Worm (Caenorhabditis elegans) whole organism, L4 larva: ENCODE results near the gene C54D10.3.

Source experiments
- D1046.2 ChIP-seq: fragments of 200-800 bp; sonication (Bioruptor generic); IDR thresholded peaks from 2 replicates; pipeline ENCODE4 v1.3.6; 2022; ENCODE audit warnings: missing genetic modification characterization, missing compliant biosample characterization
- F37D6.2 ChIP-seq: sonication (generic microtip); optimal IDR thresholded peaks from 2 replicates; lab custom pipeline; 2016; ENCODE audit warnings: mild to moderate bottlenecking, missing genetic modification characterization, missing compliant biosample characterization
- F49E8.2 ChIP-seq: sonication (generic microtip); optimal IDR thresholded peaks from 2 replicates; lab custom pipeline; 2016; ENCODE audit warnings: missing compliant biosample characterization, mild to moderate bottlenecking, missing genetic modification characterization, borderline replicate concordance
- T20F7.1 ChIP-seq: fragments of 200-800 bp; sonication (Bioruptor generic); optimal IDR thresholded peaks from 2 replicates; lab custom pipeline; 2018; ENCODE audit warnings: mild to moderate bottlenecking, missing genetic modification characterization, missing compliant biosample characterization
- T26A8.4 ChIP-seq: fragments of 200-800 bp; sonication (Bioruptor generic); IDR thresholded peaks from 2 replicates; pipeline ENCODE4 v1.3.6; 2022; ENCODE audit warnings: missing genetic modification characterization, missing compliant biosample characterization
- Y105C5A.15 ChIP-seq: fragments of 200-800 bp; sonication (Bioruptor generic); IDR thresholded peaks from 2 replicates; pipeline ENCODE4 v1.3.6; 2022; ENCODE audit warnings: missing genetic modification characterization, missing compliant biosample characterization
- Y48G9A.11 ChIP-seq: fragments of 200-800 bp; sonication (Bioruptor generic); IDR thresholded peaks from 2 replicates; pipeline ENCODE4 v1.3.6; 2022; ENCODE audit warnings: missing genetic modification reagents, missing genetic modification characterization, missing compliant biosample characterization
- arid-1 ChIP-seq: fragments of 200-800 bp; sonication (Bioruptor generic); conservative IDR thresholded peaks from 2 replicates; pipeline ENCODE4 v1.3.6; 2022; ENCODE audit warnings: missing genetic modification reagents, missing genetic modification characterization, missing compliant biosample characterization
- attf-4 ChIP-seq: sonication (generic microtip); optimal IDR thresholded peaks from 3 replicates; lab custom pipeline; 2017; ENCODE audit warnings: missing biosample characterization, missing genetic modification characterization
- ceh-20 ChIP-seq: fragments of 200-800 bp; sonication (Bioruptor generic); IDR thresholded peaks from 2 replicates; pipeline ENCODE4 v1.3.6; 2022; ENCODE audit warnings: missing genetic modification reagents, missing genetic modification characterization, missing compliant biosample characterization
- ceh-28 ChIP-seq: fragments of 150-350 bp; optimal IDR thresholded peaks from 2 replicates; lab custom pipeline; 2014; ENCODE audit warnings: missing biosample characterization, missing genetic modification reagents, missing genetic modification characterization
- ces-1 ChIP-seq: fragments of 150-350 bp; sonication (generic microtip); optimal IDR thresholded peaks from 4 replicates; lab custom pipeline; 2014; ENCODE audit warnings: missing biosample characterization, missing genetic modification reagents, missing genetic modification characterization
- daf-16 ChIP-seq, 3 experiments: sonication (generic microtip); optimal IDR thresholded peaks; 2 replicates each; lab custom pipeline; 2016 to 2017; ENCODE audit warnings: missing genetic modification characterization in 3 of 3, missing genetic modification reagents in 3 of 3, mild to moderate bottlenecking in 2 of 3, missing compliant biosample characterization in 2 of 3, missing biosample characterization in 1 of 3, moderate library complexity in 1 of 3
- dmd-6 ChIP-seq: fragments of 200-800 bp; sonication (Bioruptor generic); IDR thresholded peaks from 2 replicates; pipeline ENCODE4 v1.3.6; 2022; ENCODE audit warnings: missing genetic modification reagents, missing genetic modification characterization, missing compliant biosample characterization
- dmd-8 ChIP-seq: fragments of 200-800 bp; sonication (Bioruptor generic); IDR thresholded peaks from 2 replicates; pipeline ENCODE4 v1.3.6; 2022; ENCODE audit warnings: missing genetic modification characterization, missing compliant biosample characterization
- dmd-9 ChIP-seq: fragments of 200-800 bp; sonication (Bioruptor generic); IDR thresholded peaks from 2 replicates; pipeline ENCODE4 v1.3.6; 2022; ENCODE audit warnings: missing genetic modification reagents, missing genetic modification characterization, missing compliant biosample characterization
- dve-1 ChIP-seq: sonication (generic microtip); optimal IDR thresholded peaks from 2 replicates; lab custom pipeline; 2017; ENCODE audit warnings: antibody characterized with exemption, mild to moderate bottlenecking, missing genetic modification characterization, missing compliant biosample characterization; ENCODE audit not compliant: insufficient read depth
- egl-27 ChIP-seq: sonication (generic microtip); optimal IDR thresholded peaks from 3 replicates; lab custom pipeline; 2017; ENCODE audit warnings: missing biosample characterization, missing genetic modification reagents, missing genetic modification characterization
- fos-1 ChIP-seq: fragments of 150-350 bp; optimal IDR thresholded peaks from 2 replicates; lab custom pipeline; 2014; ENCODE audit warnings: missing biosample characterization, missing genetic modification characterization
- hlh-11 ChIP-seq: fragments of 200-800 bp; sonication (Bioruptor generic); optimal IDR thresholded peaks from 2 replicates; lab custom pipeline; 2018; ENCODE audit warnings: mild to moderate bottlenecking, missing genetic modification characterization, missing compliant biosample characterization
- hmg-1.1 ChIP-seq: fragments of 200-800 bp; sonication (Bioruptor generic); IDR thresholded peaks from 2 replicates; pipeline ENCODE4 v1.3.6; 2022; ENCODE audit warnings: missing genetic modification reagents, missing genetic modification characterization, missing compliant biosample characterization
- jun-1 ChIP-seq: fragments of 150-350 bp; optimal IDR thresholded peaks from 2 replicates; lab custom pipeline; 2014; ENCODE audit warnings: missing biosample characterization, missing genetic modification reagents, missing genetic modification characterization
- lim-7 ChIP-seq: fragments of 200-800 bp; sonication (Bioruptor generic); IDR thresholded peaks from 2 replicates; pipeline ENCODE4 v1.3.6; 2022; ENCODE audit warnings: missing genetic modification characterization, missing compliant biosample characterization
- lin-1 ChIP-seq: fragments of 200-800 bp; sonication (Bioruptor generic); IDR thresholded peaks from 2 replicates; pipeline ENCODE4 v1.3.6; 2022; ENCODE audit warnings: missing genetic modification reagents, missing genetic modification characterization, missing compliant biosample characterization
- lsy-2 ChIP-seq, 2 experiments: fragments of 150-350 bp in 1 of 2; sonication (generic microtip) in 1 of 2; optimal IDR thresholded peaks; 2 replicates each; lab custom pipeline; 2014 to 2017; ENCODE audit warnings: missing biosample characterization in 2 of 2, missing genetic modification characterization in 2 of 2
- madf-5 ChIP-seq, 2 experiments: fragments of 200-800 bp; sonication (Bioruptor generic); IDR thresholded peaks; 2 replicates each; pipeline ENCODE4 v1.3.6; 2022; ENCODE audit warnings: missing compliant biosample characterization in 2 of 2, missing genetic modification characterization in 2 of 2
- mdt-29 ChIP-seq: fragments of 200-800 bp; sonication (Bioruptor generic); IDR thresholded peaks from 2 replicates; pipeline ENCODE4 v1.3.6; 2022; ENCODE audit warnings: missing genetic modification reagents, missing genetic modification characterization, missing compliant biosample characterization
- mep-1 ChIP-seq: fragments of 150-350 bp; sonication (generic microtip); optimal IDR thresholded peaks from 3 replicates; lab custom pipeline; 2014; ENCODE audit warnings: missing biosample characterization, missing genetic modification characterization
- mes-2 ChIP-seq: sonication (generic microtip); optimal IDR thresholded peaks from 2 replicates; lab custom pipeline; 2016; ENCODE audit warnings: missing genotype, mild to moderate bottlenecking, missing genetic modification characterization, missing compliant biosample characterization; ENCODE audit not compliant: poor library complexity, severe bottlenecking
- mxl-2 ChIP-seq: fragments of 200-800 bp; sonication (Bioruptor generic); conservative IDR thresholded peaks from 2 replicates; pipeline ENCODE4 v1.3.6; 2022; ENCODE audit warnings: missing genetic modification reagents, missing genetic modification characterization, missing compliant biosample characterization
- mxl-3 ChIP-seq: fragments of 200-800 bp; sonication (Bioruptor generic); optimal IDR thresholded peaks from 2 replicates; lab custom pipeline; 2018; ENCODE audit warnings: mild to moderate bottlenecking, missing genetic modification characterization, missing compliant biosample characterization
- nhr-10 ChIP-seq: fragments of 150-350 bp; optimal IDR thresholded peaks from 2 replicates; lab custom pipeline; 2014; ENCODE audit warnings: missing biosample characterization, missing genetic modification characterization
- nhr-102 ChIP-seq: sonication (generic microtip); optimal IDR thresholded peaks from 2 replicates; lab custom pipeline; 2016; ENCODE audit warnings: mild to moderate bottlenecking, missing genetic modification characterization, moderate library complexity, missing compliant biosample characterization
- nhr-11 ChIP-seq: fragments of 150-350 bp; optimal IDR thresholded peaks from 2 replicates; lab custom pipeline; 2014; ENCODE audit warnings: missing biosample characterization, missing genetic modification characterization
- nhr-237 ChIP-seq: sonication (generic microtip); optimal IDR thresholded peaks from 2 replicates; lab custom pipeline; 2017; ENCODE audit warnings: missing biosample characterization, missing genetic modification characterization
- nhr-28 ChIP-seq: fragments of 150-350 bp; optimal IDR thresholded peaks from 2 replicates; lab custom pipeline; 2014; ENCODE audit warnings: missing biosample characterization, missing genetic modification characterization
- nhr-6 ChIP-seq: fragments of 150-350 bp; optimal IDR thresholded peaks from 2 replicates; lab custom pipeline; 2014; ENCODE audit warnings: missing biosample characterization, missing genetic modification characterization
- php-3 ChIP-seq: fragments of 200-800 bp; sonication (Bioruptor generic); IDR thresholded peaks from 2 replicates; pipeline ENCODE4 v1.3.6; 2022; ENCODE audit warnings: missing genetic modification reagents, missing genetic modification characterization, missing compliant biosample characterization
- pqm-1 ChIP-seq: sonication (generic microtip); optimal IDR thresholded peaks from 2 replicates; lab custom pipeline; 2017; ENCODE audit warnings: missing biosample characterization, missing genetic modification characterization
- rbr-2 ChIP-seq: sonication (generic microtip); optimal IDR thresholded peaks from 2 replicates; lab custom pipeline; 2016; ENCODE audit warnings: missing genotype, missing genetic modification characterization, missing compliant biosample characterization
- saeg-2 ChIP-seq: fragments of 200-800 bp; sonication (Bioruptor generic); IDR thresholded peaks from 2 replicates; pipeline ENCODE4 v1.3.6; 2022; ENCODE audit warnings: missing genetic modification reagents, missing genetic modification characterization, missing compliant biosample characterization
- sdz-12 ChIP-seq: fragments of 200-800 bp; sonication (Bioruptor generic); optimal IDR thresholded peaks from 2 replicates; lab custom pipeline; 2018; ENCODE audit warnings: mild to moderate bottlenecking, missing genetic modification characterization, missing compliant biosample characterization
- tra-1 ChIP-seq: fragments of 200-800 bp; sonication (Bioruptor generic); IDR thresholded peaks from 2 replicates; pipeline ENCODE4 v1.3.6; 2022; ENCODE audit warnings: missing genetic modification reagents, missing genetic modification characterization, missing compliant biosample characterization
- unc-130 ChIP-seq: sonication (generic microtip); optimal IDR thresholded peaks from 2 replicates; lab custom pipeline; 2016; ENCODE audit warnings: missing genetic modification reagents, missing genetic modification characterization, missing compliant biosample characterization
- vab-7 ChIP-seq: fragments of 200-800 bp; sonication (Bioruptor generic); IDR thresholded peaks from 2 replicates; pipeline ENCODE4 v1.3.6; 2022; ENCODE audit warnings: missing genetic modification reagents, missing genetic modification characterization, missing compliant biosample characterization
- zfp-3 ChIP-seq: fragments of 200-800 bp; sonication (Bioruptor generic); conservative IDR thresholded peaks from 2 replicates; pipeline ENCODE4 v1.3.6; 2022; ENCODE audit warnings: missing genetic modification reagents, missing genetic modification characterization, missing compliant biosample characterization

Gene C54D10.3

DNA sequence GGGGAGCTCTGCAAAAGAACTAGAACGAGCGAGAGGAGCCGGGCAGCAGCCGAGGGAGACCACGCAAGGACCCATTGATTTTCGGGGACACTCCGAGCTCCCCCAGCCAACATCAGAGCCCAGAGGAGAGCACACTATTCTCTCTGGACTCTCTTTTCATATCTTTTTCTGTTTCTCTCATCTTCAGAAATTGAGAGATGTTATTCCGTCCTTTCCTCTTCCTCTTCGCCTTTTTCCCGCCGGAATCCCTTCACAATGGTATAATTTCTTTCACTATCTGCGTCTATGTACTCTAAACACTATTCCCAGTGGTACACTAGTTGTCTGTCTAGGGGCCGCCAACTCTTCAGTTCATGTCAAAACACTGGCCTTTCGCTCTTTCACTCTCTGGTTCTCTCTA lies 47.0 kb downstream of the C54D10.3 start (continued):
- TF ChIP-seq jun-1 (tag; lab: Kevin White, UChicago) (no peak), nhr-102 (tag; lab: Kevin White, UChicago) (no peak), dmd-6 (peak; percentile 60), lsy-2 (tag; optimal IDR thresholded peaks at IDR 0.05; lab: Kevin White, UChicago) (peak; percentile 34 to 67), lim-7 (no peak), arid-1 (no peak), F37D6.2 (peak; percentile 67), ceh-28 (tag; lab: Kevin White, UChicago) (peak; percentile 31), ces-1 (peak; percentile 72), mep-1 (tag; lab: Kevin White, UChicago) (peak; percentile 76), attf-4 (tag; lab: Kevin White, UChicago) (no peak), D1046.2 (no peak), T26A8.4 (0 out of 2 replicates have a peak, but pooled peaks have one; percentile 45), madf-5 (GFP tag; IDR thresholded peaks at IDR 0.05; lab: Robert Waterston, UW) (no peak), saeg-2 (GFP tag; lab: Robert Waterston, UW) (0 out of 2 replicates have a peak, but pooled peaks have one; percentile 27), dmd-9 (GFP tag; lab: Robert Waterston, UW) (no peak), mes-2 (tag; lab: Kevin White, UChicago) (peak; percentile 39), rbr-2 (tag; lab: Kevin White, UChicago) (peak; percentile 92), hmg-1.1 (GFP tag; lab: Robert Waterston, UW) (peak; percentile 85)

DNA sequence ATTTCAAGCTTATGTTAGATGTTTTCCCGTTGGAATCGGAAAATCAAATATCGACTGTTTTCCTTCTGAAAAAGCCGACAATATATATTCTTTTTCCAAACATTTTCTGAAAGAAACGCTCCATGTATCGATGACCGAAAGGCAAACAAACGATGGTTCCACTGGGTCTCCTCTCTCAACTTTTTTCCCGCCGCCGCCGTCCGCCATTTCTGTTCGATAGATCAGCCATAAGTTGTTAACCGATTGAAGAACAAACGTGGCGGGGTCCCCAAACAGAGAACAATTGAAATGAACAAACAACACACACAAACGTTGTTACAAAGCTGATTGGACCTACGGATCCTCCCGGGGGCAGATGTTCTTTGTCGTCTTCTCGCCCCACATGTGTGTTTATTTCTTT lies 48.3 kb downstream of the C54D10.3 start:
- TF ChIP-seq F49E8.2 (tag; lab: Kevin White, UChicago) (no peak), nhr-6 (tag; lab: Kevin White, UChicago) (peak; percentile 55), vab-7 (GFP tag; lab: Robert Waterston, UW) (no peak)

DNA sequence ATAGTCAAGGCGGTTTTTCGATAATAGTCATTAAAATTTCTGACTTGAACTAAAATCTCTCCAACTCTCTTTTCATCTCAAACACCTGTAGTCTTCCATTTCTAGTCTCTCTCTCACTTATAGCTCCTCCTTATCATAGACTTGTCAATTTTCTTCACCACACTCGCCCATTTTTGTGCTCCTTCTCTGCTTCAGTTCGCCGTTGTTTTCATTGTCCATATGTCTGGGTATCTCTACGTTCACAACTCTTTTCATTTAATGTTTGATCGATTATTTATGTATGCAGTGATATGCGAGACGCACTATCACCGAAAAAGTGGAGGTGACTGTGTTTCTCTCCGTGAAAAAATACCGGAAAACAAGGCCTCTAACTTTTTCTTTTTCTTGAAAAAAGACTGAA lies 49.4 kb downstream of the C54D10.3 start:
- TF ChIP-seq ceh-20 (GFP tag; lab: Robert Waterston, UW) (no peak), Y48G9A.11 (no peak), dve-1 (tag; lab: Kevin White, UChicago) (peak; percentile 71), lsy-2 (tag; optimal IDR thresholded peaks at IDR 0.05; lab: Kevin White, UChicago) (no peak), nhr-10 (tag; lab: Kevin White, UChicago) (no peak), egl-27 (tag; lab: Kevin White, UChicago) (no peak), nhr-11 (peak; percentile 9), pqm-1 (tag; lab: Kevin White, UChicago) (peak; percentile 96), T26A8.4 (no peak), fos-1 (tag; lab: Kevin White, UChicago) (peak; percentile 11), zfp-3 (GFP tag; lab: Robert Waterston, UW) (no peak), mxl-2 (GFP tag; lab: Robert Waterston, UW) (no peak), unc-130 (GFP tag; lab: Kevin White, UChicago) (no peak), ceh-28 (tag; lab: Kevin White, UChicago) (no peak), nhr-102 (tag; lab: Kevin White, UChicago) (peak; percentile 37), madf-5 (GFP tag; IDR thresholded peaks at IDR 0.05; lab: Robert Waterston, UW) (no peak), daf-16 (GFP tag; optimal IDR thresholded peaks at IDR 0.05; lab: Kevin White, UChicago) (no peak), daf-16 (tag; optimal IDR thresholded peaks at IDR 0.05; lab: Kevin White, UChicago) (peak; percentile 93), hlh-11 (tag; lab: Kevin White, UChicago) (peak; percentile 89), T20F7.1 (no peak), dmd-6 (peak; percentile 93), nhr-237 (no peak), lin-1 (peak; percentile 45; the same call in 1 of the 2 replicates), mdt-29 (GFP tag; lab: Robert Waterston, UW) (no peak), sdz-12 (GFP tag; lab: Kevin White, UChicago) (no peak), attf-4 (tag; lab: Kevin White, UChicago) (no peak), mxl-3 (GFP tag; lab: Kevin White, UChicago) (no peak), F37D6.2 (no peak), Y105C5A.15 (GFP tag; lab: Robert Waterston, UW) (no peak), tra-1 (GFP tag; lab: Robert Waterston, UW) (peak; percentile 52; the same call in 1 of the 2 replicates), nhr-28 (tag; lab: Kevin White, UChicago) (peak; percentile 94), php-3 (GFP tag; lab: Robert Waterston, UW) (peak; percentile 90), dmd-8 (GFP tag; lab: Robert Waterston, UW) (no peak), mes-2 (tag; lab: Kevin White, UChicago) (peak; percentile 42), D1046.2 (no peak)
